Worm (Caenorhabditis elegans): ENCODE data around the gene sng-1.

DNA sequence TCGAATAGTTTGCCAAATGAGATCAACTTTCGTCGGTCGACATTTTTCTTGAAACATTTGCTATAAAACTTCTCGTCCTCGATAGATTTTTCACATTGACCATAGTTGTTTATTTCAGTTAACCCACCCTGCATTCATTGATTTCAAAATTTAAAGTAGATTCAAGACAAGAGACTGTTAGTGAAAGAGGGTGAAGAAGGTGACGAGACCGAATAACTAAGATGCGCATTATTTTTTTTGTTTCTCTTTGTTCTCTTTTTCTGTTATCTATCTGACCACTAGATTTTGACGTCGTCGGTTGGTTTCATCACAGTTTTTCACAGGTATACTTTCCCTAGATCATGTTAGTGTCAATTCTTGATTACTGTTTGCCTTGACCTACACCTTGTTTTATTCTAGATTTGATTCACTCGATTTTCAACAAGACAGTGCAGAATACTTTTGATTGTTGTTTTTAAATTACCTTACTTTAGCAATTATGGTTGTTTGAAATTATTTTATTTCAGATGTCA lies 3.3 kb downstream of the sng-1 start, which contains the start of gene ttr-30:
- no peak for TF ChIP-seq ref-1 (GFP tag; conservative IDR thresholded peaks at IDR 0.05)
- TF ChIP-seq cog-1 (tag; optimal IDR thresholded peaks at IDR 0.05) = no peak
- no peak for TF ChIP-seq flt-1 (GFP tag; IDR thresholded peaks at IDR 0.05)
- TF ChIP-seq med-1 (GFP tag; optimal IDR thresholded peaks at IDR 0.05; ENCODE audit: insufficient read depth) = no peak
- TF ChIP-seq tab-1 (GFP tag; IDR thresholded peaks at IDR 0.05) = no peak
- TF ChIP-seq ztf-29 (GFP tag; IDR thresholded peaks at IDR 0.05) = no peak

All from whole organism, midembryonic.